Fruit fly (Drosophila melanogaster): ENCODE measurements around the gene CG12237.

CG12237 gene

dm6 chrX:19662583-19663195 lies 20.0 kb upstream of the CG12237 start:
- TF ChIP-seq Vsx2 (GFP tag; optimal IDR thresholded peaks at IDR 0.05; ENCODE audit: partially characterized antibody), result peak; percentile 85
- TF ChIP-seq CrebA (GFP tag; optimal IDR thresholded peaks at IDR 0.05; ENCODE audit: borderline replicate concordance), result no peak
- peak; percentile 90 for TF ChIP-seq Dif (GFP tag; optimal IDR thresholded peaks at IDR 0.05; ENCODE audit: partially characterized antibody)
- TF ChIP-seq dl (GFP tag; optimal IDR thresholded peaks at IDR 0.05; ENCODE audit: insufficient read depth in 1 of 2, partially characterized antibody in 2 of 2), result peak in 1 of 2 experiments; percentile 74
- peak; percentile 53 for TF ChIP-seq Hr83 (GFP tag; optimal IDR thresholded peaks at IDR 0.05; ENCODE audit: poor library complexity, severe bottlenecking)

- no peak for TF ChIP-seq br (GFP tag; optimal IDR thresholded peaks at IDR 0.05)
- no peak for TF ChIP-seq Hnf4 (GFP tag; optimal IDR thresholded peaks at IDR 0.05)
- no peak for TF ChIP-seq OdsH (GFP tag; optimal IDR thresholded peaks at IDR 0.05)
- TF ChIP-seq dl (GFP tag; optimal IDR thresholded peaks at IDR 0.05; ENCODE audit: insufficient read depth in 1 of 2, partially characterized antibody in 2 of 2), result no peak
- TF ChIP-seq dmrt93B (GFP tag; optimal IDR thresholded peaks at IDR 0.05), result no peak
- TF ChIP-seq sv (GFP tag; optimal IDR thresholded peaks at IDR 0.05), result peak; percentile 0
- no peak for TF ChIP-seq tai (GFP tag; optimal IDR thresholded peaks at IDR 0.05)
- no peak for TF ChIP-seq CrebA (GFP tag; optimal IDR thresholded peaks at IDR 0.05; ENCODE audit: borderline replicate concordance)
- no peak for TF ChIP-seq jim (GFP tag; optimal IDR thresholded peaks at IDR 0.05)
- no peak for TF ChIP-seq woc (GFP tag; optimal IDR thresholded peaks at IDR 0.05)
- no peak for TF ChIP-seq Vsx2 (GFP tag; optimal IDR thresholded peaks at IDR 0.05; ENCODE audit: partially characterized antibody)
- no peak for TF ChIP-seq Dif (GFP tag; optimal IDR thresholded peaks at IDR 0.05; ENCODE audit: partially characterized antibody)
- no peak for TF ChIP-seq Jra (GFP tag; optimal IDR thresholded peaks at IDR 0.05)
- TF ChIP-seq lola (GFP tag; optimal IDR thresholded peaks at IDR 0.05), result no peak
- no peak for TF ChIP-seq Rel (GFP tag; optimal IDR thresholded peaks at IDR 0.05)
- no peak for TF ChIP-seq Rel (tag; optimal IDR thresholded peaks at IDR 0.05)
- no peak for TF ChIP-seq GATAd (GFP tag; optimal IDR thresholded peaks at IDR 0.05)
- TF ChIP-seq HLH106 (tag; optimal IDR thresholded peaks at IDR 0.05), result peak; percentile 56
- no peak for TF ChIP-seq sage (GFP tag; optimal IDR thresholded peaks at IDR 0.05)
- peak; percentile 59 for TF ChIP-seq ey (GFP tag; optimal IDR thresholded peaks at IDR 0.05)
- TF ChIP-seq psq (GFP tag; optimal IDR thresholded peaks at IDR 0.05), result peak; percentile 40
- no peak for TF ChIP-seq usp (GFP tag; optimal IDR thresholded peaks at IDR 0.05)
- TF ChIP-seq CG9705 (GFP tag; optimal IDR thresholded peaks at IDR 0.05), result peak; percentile 44
- no peak for TF ChIP-seq Hr78 (GFP tag; optimal IDR thresholded peaks at IDR 0.05)
- no peak for TF ChIP-seq Dfd (GFP tag; optimal IDR thresholded peaks at IDR 0.05)
- peak in 1 of 2 experiments; percentile 66 for TF ChIP-seq foxo (GFP tag; optimal IDR thresholded peaks at IDR 0.05)
- TF ChIP-seq Sp1 (GFP tag; optimal IDR thresholded peaks at IDR 0.05), result peak; percentile 24
These were observed 9.2 kb upstream of the CG12237 start, which contains the start of the genes Ranbp21 and Elys for dm6 chrX:19651757-19652419. Gene Ranbp21, minus strand, starts transcription at chrX:19652269. Gene Elys, plus strand, starts transcription at chrX:19652305.

dm6 chrX:19645873-19646541 lies 3.3 kb upstream of the CG12237 start, which contains the start of gene Arp10:
Gene Arp10, minus strand, starts transcription at chrX:19646176.
- TF ChIP-seq HLH106 (tag; optimal IDR thresholded peaks at IDR 0.05) (peak; percentile 25), sage (GFP tag; optimal IDR thresholded peaks at IDR 0.05) (no peak), tai (GFP tag; optimal IDR thresholded peaks at IDR 0.05) (no peak), N (GFP tag; optimal IDR thresholded peaks at IDR 0.05) (peak; percentile 87), Dfd (GFP tag; optimal IDR thresholded peaks at IDR 0.05) (no peak), Sp1 (GFP tag; optimal IDR thresholded peaks at IDR 0.05) (peak; percentile 5), h (GFP tag; optimal IDR thresholded peaks at IDR 0.05) (peak; percentile 11)

dm6 chrX:19640707-19641248 lies 1.9 kb downstream of the CG12237 start:
- TF ChIP-seq pan (optimal IDR thresholded peaks at IDR 0.05), result no peak
- TF ChIP-seq Rel (GFP tag; optimal IDR thresholded peaks at IDR 0.05), result no peak
- peak; percentile 98 for TF ChIP-seq Rel (tag; optimal IDR thresholded peaks at IDR 0.05)
- TF ChIP-seq CG9705 (GFP tag; optimal IDR thresholded peaks at IDR 0.05), result no peak
- no peak for TF ChIP-seq GATAd (GFP tag; optimal IDR thresholded peaks at IDR 0.05)
- peak; percentile 50 for TF ChIP-seq Myc (optimal IDR thresholded peaks at IDR 0.05)
- no peak for TF ChIP-seq jim (GFP tag; optimal IDR thresholded peaks at IDR 0.05)
- TF ChIP-seq usp (GFP tag; optimal IDR thresholded peaks at IDR 0.05), result no peak

Data from whole organism, wandering third instar larva.